Worm (Caenorhabditis elegans) whole organism, young adult: ENCODE results near the gene mxl-1.
A peak's percentile ranks its signal among the peaks of the same experiment; 100 is the strongest.

Experiments
- B0261.1 ChIP-seq: sonication (generic microtip); optimal IDR thresholded peaks from 2 replicates; lab custom pipeline; 2016; ENCODE audit warnings: mild to moderate bottlenecking, missing genetic modification characterization, moderate library complexity, missing compliant biosample characterization
- C06A6.2 ChIP-seq: fragments of 200-800 bp; sonication (Bioruptor generic); conservative IDR thresholded peaks from 2 replicates; pipeline ENCODE4 v1.3.6; 2022; ENCODE audit warnings: missing genetic modification characterization, missing compliant biosample characterization
- F23B12.7 ChIP-seq: sonication (generic microtip); optimal IDR thresholded peaks from 2 replicates; lab custom pipeline; 2017; ENCODE audit warnings: missing genetic modification characterization, mild to moderate bottlenecking, missing compliant biosample characterization, antibody characterized with exemption, moderate library complexity; ENCODE audit not compliant: insufficient read depth
- F33H1.4 ChIP-seq: fragments of 200-800 bp; sonication (Bioruptor generic); IDR thresholded peaks from 2 replicates; pipeline ENCODE4 v1.3.6; 2022; ENCODE audit warnings: missing genetic modification reagents, missing genetic modification characterization, missing compliant biosample characterization
- F37B4.10 ChIP-seq: fragments of 200-800 bp; sonication (Bioruptor generic); IDR thresholded peaks from 2 replicates; pipeline ENCODE4 v1.3.6; 2022; ENCODE audit warnings: missing genetic modification characterization, missing compliant biosample characterization
- T07F8.4 ChIP-seq: sonication (generic microtip); optimal IDR thresholded peaks from 2 replicates; lab custom pipeline; 2016; ENCODE audit warnings: mild to moderate bottlenecking, missing genetic modification characterization, moderate library complexity, missing compliant biosample characterization
- Y53F4B.3 ChIP-seq: fragments of 200-800 bp; sonication (Bioruptor generic); IDR thresholded peaks from 2 replicates; pipeline ENCODE4 v1.3.6; 2022; ENCODE audit warnings: missing genetic modification reagents, missing genetic modification characterization, missing compliant biosample characterization
- Y53G8AR.9 ChIP-seq: fragments of 200-800 bp; sonication (Bioruptor generic); conservative IDR thresholded peaks from 2 replicates; pipeline ENCODE4 v1.3.6; 2022; ENCODE audit warnings: missing genetic modification reagents, missing genetic modification characterization, missing compliant biosample characterization
- Y56A3A.18 ChIP-seq: fragments of 200-800 bp; sonication (Bioruptor generic); IDR thresholded peaks from 2 replicates; pipeline ENCODE4 v1.3.6; 2022; ENCODE audit warnings: missing genetic modification reagents, missing genetic modification characterization, missing compliant biosample characterization
- ZK185.1 ChIP-seq: sonication (generic microtip); optimal IDR thresholded peaks from 2 replicates; lab custom pipeline; 2016; ENCODE audit warnings: mild to moderate bottlenecking, missing genetic modification characterization, missing compliant biosample characterization; ENCODE audit not compliant: poor library complexity, severe bottlenecking
- aptf-2 ChIP-seq: fragments of 200-800 bp; sonication (Bioruptor generic); conservative IDR thresholded peaks from 2 replicates; pipeline ENCODE4 v1.3.6; 2022; ENCODE audit warnings: missing genetic modification reagents, missing genetic modification characterization, missing compliant biosample characterization
- atf-7 ChIP-seq: sonication (generic microtip); optimal IDR thresholded peaks from 2 replicates; lab custom pipeline; 2017; ENCODE audit warnings: mild to moderate bottlenecking, missing genetic modification characterization, missing compliant biosample characterization
- bed-2 ChIP-seq: fragments of 200-800 bp; sonication (Bioruptor generic); IDR thresholded peaks from 2 replicates; pipeline ENCODE4 v1.3.6; 2022; ENCODE audit warnings: missing genetic modification reagents, missing genetic modification characterization, missing compliant biosample characterization
- ceh-100 ChIP-seq: fragments of 200-800 bp; sonication (Bioruptor generic); IDR thresholded peaks from 2 replicates; pipeline ENCODE4 v1.3.6; 2022; ENCODE audit warnings: missing genetic modification reagents, missing genetic modification characterization, missing compliant biosample characterization
- ceh-40 ChIP-seq: fragments of 200-800 bp; sonication (Bioruptor generic); IDR thresholded peaks from 2 replicates; pipeline ENCODE4 v1.3.6; 2022; ENCODE audit warnings: missing genetic modification characterization, missing compliant biosample characterization
- ceh-58 ChIP-seq: fragments of 200-800 bp; sonication (Bioruptor generic); IDR thresholded peaks from 2 replicates; pipeline ENCODE4 v1.3.6; 2022; ENCODE audit warnings: missing genetic modification characterization, missing compliant biosample characterization
- ceh-91 ChIP-seq: fragments of 200-800 bp; sonication (Bioruptor generic); IDR thresholded peaks from 2 replicates; pipeline ENCODE4 v1.3.6; 2022; ENCODE audit warnings: missing genetic modification reagents, missing genetic modification characterization, missing compliant biosample characterization
- dox-1 ChIP-seq: fragments of 200-800 bp; sonication (Bioruptor generic); IDR thresholded peaks from 2 replicates; pipeline ENCODE4 v1.3.6; 2022; ENCODE audit warnings: missing genetic modification reagents, missing genetic modification characterization, missing compliant biosample characterization
- efl-1 ChIP-seq: fragments of 150-350 bp; optimal IDR thresholded peaks from 2 replicates; lab custom pipeline; 2014; ENCODE audit warnings: missing biosample characterization, missing genetic modification reagents, missing genetic modification characterization
- egl-18 ChIP-seq: fragments of 200-800 bp; sonication (Bioruptor generic); IDR thresholded peaks from 2 replicates; pipeline ENCODE4 v1.3.6; 2022; ENCODE audit warnings: missing genetic modification reagents, missing genetic modification characterization, missing compliant biosample characterization
- egl-44 ChIP-seq: fragments of 200-800 bp; sonication (Bioruptor generic); IDR thresholded peaks from 2 replicates; pipeline ENCODE4 v1.3.6; 2022; ENCODE audit warnings: missing genetic modification reagents, missing genetic modification characterization, missing compliant biosample characterization
- ekl-4 ChIP-seq: fragments of 200-800 bp; sonication (Bioruptor generic); IDR thresholded peaks from 2 replicates; pipeline ENCODE4 v1.3.6; 2022; ENCODE audit warnings: missing genetic modification reagents, missing genetic modification characterization, missing compliant biosample characterization
- him-1 ChIP-seq: sonication (generic microtip); optimal IDR thresholded peaks from 2 replicates; lab custom pipeline; 2016; ENCODE audit warnings: missing genotype, missing genetic modification reagents, missing genetic modification characterization, missing compliant biosample characterization
- hmg-1.2 ChIP-seq: fragments of 200-800 bp; sonication (Bioruptor generic); IDR thresholded peaks from 2 replicates; pipeline ENCODE4 v1.3.6; 2022; ENCODE audit warnings: missing genetic modification reagents, missing genetic modification characterization, missing compliant biosample characterization
- hrde-1 ChIP-seq: sonication (generic microtip); optimal IDR thresholded peaks from 2 replicates; lab custom pipeline; 2016; ENCODE audit warnings: missing genetic modification characterization, mild to moderate bottlenecking, missing compliant biosample characterization, moderate library complexity, missing genotype, missing genetic modification reagents, borderline replicate concordance
- lin-40 ChIP-seq: sonication (generic microtip); optimal IDR thresholded peaks from 2 replicates; lab custom pipeline; 2016; ENCODE audit warnings: missing genetic modification characterization, mild to moderate bottlenecking, missing compliant biosample characterization, missing genotype, missing genetic modification reagents
- lin-54 ChIP-seq: fragments of 200-800 bp; sonication (Bioruptor generic); optimal IDR thresholded peaks from 2 replicates; lab custom pipeline; 2018; ENCODE audit warnings: mild to moderate bottlenecking, missing genetic modification characterization, missing compliant biosample characterization
- madf-3 ChIP-seq: fragments of 200-800 bp; sonication (Bioruptor generic); IDR thresholded peaks from 2 replicates; pipeline ENCODE4 v1.3.6; 2022; ENCODE audit warnings: missing genetic modification reagents, missing genetic modification characterization, missing compliant biosample characterization
- madf-8 ChIP-seq: fragments of 200-800 bp; sonication (Bioruptor generic); conservative IDR thresholded peaks from 2 replicates; pipeline ENCODE4 v1.3.6; 2022; ENCODE audit warnings: missing genetic modification reagents, missing genetic modification characterization, missing compliant biosample characterization
- mcd-1 ChIP-seq: fragments of 200-800 bp; sonication (Bioruptor generic); IDR thresholded peaks from 2 replicates; pipeline ENCODE4 v1.3.6; 2022; ENCODE audit warnings: missing genetic modification reagents, missing genetic modification characterization, missing compliant biosample characterization
- mel-28 ChIP-seq: sonication (generic microtip); optimal IDR thresholded peaks from 2 replicates; lab custom pipeline; 2016; ENCODE audit warnings: borderline replicate concordance, mild to moderate bottlenecking, missing genetic modification characterization, missing compliant biosample characterization
- mes-4 ChIP-seq: sonication (generic microtip); optimal IDR thresholded peaks from 2 replicates; lab custom pipeline; 2016; ENCODE audit warnings: missing genotype, missing genetic modification characterization, missing compliant biosample characterization
- nfya-1 ChIP-seq: sonication (generic microtip); optimal IDR thresholded peaks from 2 replicates; lab custom pipeline; 2017; ENCODE audit warnings: antibody characterized with exemption, missing compliant biosample characterization, missing genetic modification characterization, borderline replicate concordance; ENCODE audit not compliant: insufficient read depth
- nhr-120 ChIP-seq: fragments of 200-800 bp; sonication (Bioruptor generic); IDR thresholded peaks from 2 replicates; pipeline ENCODE4 v1.3.6; 2022; ENCODE audit warnings: missing genetic modification characterization, missing compliant biosample characterization
- nhr-179 ChIP-seq: sonication (generic microtip); optimal IDR thresholded peaks from 2 replicates; lab custom pipeline; 2016; ENCODE audit warnings: mild to moderate bottlenecking, missing genetic modification characterization, missing compliant biosample characterization
- nhr-27 ChIP-seq: fragments of 200-800 bp; sonication (Bioruptor generic); optimal IDR thresholded peaks from 2 replicates; lab custom pipeline; 2018; ENCODE audit warnings: mild to moderate bottlenecking, missing genetic modification characterization, moderate library complexity, missing compliant biosample characterization
- nhr-80 ChIP-seq: sonication (generic microtip); optimal IDR thresholded peaks from 2 replicates; lab custom pipeline; 2016; ENCODE audit warnings: missing genetic modification characterization, missing compliant biosample characterization
- repo-1 ChIP-seq: sonication (generic microtip); optimal IDR thresholded peaks from 2 replicates; lab custom pipeline; 2017; ENCODE audit warnings: mild to moderate bottlenecking, missing genetic modification characterization, missing compliant biosample characterization
- snpc-1.3 ChIP-seq: sonication (generic microtip); optimal IDR thresholded peaks from 2 replicates; lab custom pipeline; 2017; ENCODE audit warnings: missing genetic modification characterization, mild to moderate bottlenecking, missing compliant biosample characterization, antibody characterized with exemption, moderate library complexity, missing genotype, missing genetic modification reagents; ENCODE audit not compliant: insufficient read depth
- snpc-4 ChIP-seq, 5 experiments: fragments of 150-350 bp in 1 of 5; sonication (generic microtip) in 4 of 5; optimal IDR thresholded peaks; 2 replicates each; lab custom pipeline; 2014 to 2018; ENCODE audit warnings: missing genetic modification characterization in 5 of 5, missing biosample characterization in 3 of 5, antibody characterized with exemption in 2 of 5, mild to moderate bottlenecking in 2 of 5, missing compliant biosample characterization in 2 of 5, missing genotype in 2 of 5, moderate library complexity in 2 of 5, missing genetic modification reagents in 1 of 5
- ztf-26 ChIP-seq: sonication (generic microtip); optimal IDR thresholded peaks from 2 replicates; lab custom pipeline; 2017; ENCODE audit warnings: missing genetic modification characterization, missing compliant biosample characterization
- ztf-28 ChIP-seq: fragments of 200-800 bp; sonication (Bioruptor generic); IDR thresholded peaks from 2 replicates; pipeline ENCODE4 v1.3.6; 2022; ENCODE audit warnings: missing genetic modification reagents, missing genetic modification characterization, missing compliant biosample characterization

mxl-1 gene

DNA sequence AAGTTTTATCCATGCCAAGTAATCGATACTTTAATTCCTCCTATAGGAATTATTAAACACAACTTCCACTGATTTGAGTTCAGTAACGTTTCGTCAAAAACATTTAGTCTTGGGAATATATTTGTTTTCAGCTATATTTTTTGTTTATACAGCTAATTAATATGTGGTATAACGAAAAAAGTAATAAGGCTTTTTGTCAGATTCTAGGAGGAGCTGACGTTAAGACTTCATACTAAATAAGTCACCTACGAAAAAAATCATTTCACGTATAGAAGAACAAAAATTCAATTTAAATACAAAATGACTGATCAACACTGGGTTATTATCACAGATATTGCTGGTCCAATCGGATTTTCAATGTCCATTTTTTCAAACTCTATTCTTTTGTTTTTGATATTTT is 24.2 kb downstream of the mxl-1 start, which contains the start of gene str-115:
Gene str-115, plus strand, starts transcription at position 301 of the 400 bp plus-strand sequence.
- TF ChIP-seq hmg-1.2 (GFP tag; lab: Robert Waterston, UW) (no peak), nhr-80 (tag; lab: Kevin White, UChicago) (no peak), Y56A3A.18 (no peak), nfya-1 (no peak), efl-1 (GFP tag; lab: Kevin White, UChicago) (no peak), F23B12.7 (tag; lab: Kevin White, UChicago) (no peak), C06A6.2 (GFP tag; lab: Robert Waterston, UW) (no peak), nhr-179 (tag; lab: Kevin White, UChicago) (no peak), madf-3 (GFP tag; lab: Robert Waterston, UW) (no peak), lin-54 (GFP tag; lab: Kevin White, UChicago) (no peak), nhr-27 (tag; lab: Kevin White, UChicago) (no peak), nhr-120 (GFP tag; lab: Robert Waterston, UW) (no peak), ceh-91 (GFP tag; lab: Robert Waterston, UW) (no peak), Y53G8AR.9 (GFP tag; lab: Robert Waterston, UW) (no peak), mel-28 (tag; lab: Kevin White, UChicago) (no peak), atf-7 (tag; lab: Kevin White, UChicago) (no peak), madf-8 (GFP tag; lab: Robert Waterston, UW) (no peak), lin-40 (tag; lab: Kevin White, UChicago) (no peak)

- TF ChIP-seq ztf-28 (no peak), him-1 (tag; lab: Kevin White, UChicago) (no peak), T07F8.4 (no peak)
- TF ChIP-seq, all 124 proteins: peak for 0
Measured at ce11 chrV:11271051-11271450, 26.4 kb downstream of the mxl-1 start, which contains the start of gene clec-222. Gene clec-222, plus strand, starts transcription at chrV:11271351.

DNA sequence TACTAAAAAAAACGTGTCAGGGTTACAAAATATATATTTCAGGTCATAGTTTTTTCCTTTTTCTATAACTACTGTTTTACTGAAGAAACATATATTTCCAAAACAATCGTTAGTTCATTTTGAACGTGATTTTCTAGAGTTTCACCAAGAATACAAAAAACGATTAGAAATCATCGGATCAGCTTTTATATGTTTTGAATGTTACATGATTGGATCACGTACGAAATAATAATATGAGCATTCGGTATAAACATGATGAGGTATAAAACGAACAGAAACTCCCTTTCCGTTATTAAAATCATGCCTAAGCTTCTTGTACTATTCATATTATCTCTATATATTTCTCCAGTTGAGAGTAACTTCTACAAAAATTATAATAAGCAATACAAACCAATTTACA is 28.2 kb downstream of the mxl-1 start, which contains the start of gene clec-223:
Gene clec-223, plus strand, starts transcription at position 301 of the 400 bp plus-strand sequence.
- TF ChIP-seq B0261.1 (no peak), hrde-1 (tag; lab: Kevin White, UChicago) (no peak), F23B12.7 (tag; lab: Kevin White, UChicago) (no peak), ZK185.1 (tag; lab: Kevin White, UChicago) (no peak), egl-44 (no peak), ceh-40 (no peak), ztf-26 (tag; lab: Kevin White, UChicago) (no peak), dox-1 (GFP tag; lab: Robert Waterston, UW) (no peak), Y56A3A.18 (no peak), madf-3 (GFP tag; lab: Robert Waterston, UW) (no peak), aptf-2 (GFP tag; lab: Robert Waterston, UW) (no peak), bed-2 (GFP tag; lab: Robert Waterston, UW) (no peak), ceh-100 (GFP tag; lab: Robert Waterston, UW) (no peak), Y53F4B.3 (no peak), egl-18 (GFP tag; lab: Robert Waterston, UW) (no peak), ekl-4 (GFP tag; lab: Robert Waterston, UW) (no peak), C06A6.2 (GFP tag; lab: Robert Waterston, UW) (no peak)

- TF ChIP-seq F33H1.4 (GFP tag; lab: Robert Waterston, UW) (peak; percentile 95), ceh-91 (GFP tag; lab: Robert Waterston, UW) (peak; percentile 45; the same call in 1 of the 2 replicates), snpc-4 (GFP tag; optimal IDR thresholded peaks at IDR 0.05; lab: Kevin White, UChicago) (no peak), snpc-4 (tag; optimal IDR thresholded peaks at IDR 0.05; lab: Kevin White, UChicago) (peak in 1 of 4 experiments; percentile 47), mes-4 (tag; lab: Kevin White, UChicago) (no peak), Y53G8AR.9 (GFP tag; lab: Robert Waterston, UW) (no peak), repo-1 (no peak), mcd-1 (GFP tag; lab: Robert Waterston, UW) (peak; percentile 37; the same call in 1 of the 2 replicates), F37B4.10 (no peak), ceh-58 (GFP tag; lab: Robert Waterston, UW) (no peak), lin-40 (tag; lab: Kevin White, UChicago) (no peak), C06A6.2 (GFP tag; lab: Robert Waterston, UW) (no peak), him-1 (tag; lab: Kevin White, UChicago) (peak; percentile 5), snpc-1.3 (tag; lab: Kevin White, UChicago) (peak; percentile 40), hrde-1 (tag; lab: Kevin White, UChicago) (no peak)
Measured at ce11 chrV:11279564-11279963, 34.9 kb downstream of the mxl-1 start.
